Fruit fly (Drosophila melanogaster) whole organism, larva: Measurements from ENCODE around the gene Ephrin.

Experiments used
- noc ChIP-seq: fragments of 200-800 bp; sonication (Bioruptor generic); optimal IDR thresholded peaks from 3 replicates; lab custom pipeline; 2019; ENCODE audit warnings: missing biosample characterization, mild to moderate bottlenecking, missing genetic modification characterization, moderate library complexity

Ephrin gene

DNA sequence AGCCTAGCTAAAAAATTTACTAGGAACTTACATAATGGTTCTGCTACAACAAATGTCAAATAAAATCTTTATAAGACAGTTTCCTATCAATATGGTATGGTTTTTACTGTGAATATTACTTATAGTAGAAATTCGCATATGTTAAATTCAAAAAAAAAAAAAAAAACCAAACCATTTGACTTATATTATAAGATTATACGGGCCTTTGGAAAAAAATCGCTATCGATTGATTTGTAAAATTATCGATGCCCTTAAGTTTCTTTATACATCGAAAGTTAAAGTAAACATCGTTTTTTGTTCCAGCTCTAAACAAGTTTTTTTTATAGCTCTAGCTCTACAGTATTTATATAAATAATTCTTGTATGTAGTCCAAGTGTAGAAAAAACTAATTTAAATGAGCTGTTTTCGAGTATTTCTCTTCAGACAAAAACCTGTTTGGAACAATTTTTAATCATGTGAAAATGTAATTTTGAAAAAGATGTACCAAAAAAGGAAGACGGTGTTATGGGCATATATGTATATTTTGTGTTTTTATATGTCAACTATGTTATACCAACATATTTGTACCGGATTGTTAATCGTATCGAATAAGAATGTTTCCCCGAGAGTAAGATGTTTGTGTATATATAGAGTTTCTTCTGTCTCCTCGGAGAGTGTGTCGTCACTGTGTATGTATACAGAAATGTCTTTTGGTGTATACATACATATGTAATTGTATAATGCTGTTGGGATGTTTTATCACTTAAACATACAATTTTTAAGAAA, at the start of gene Ephrin, which contains the start of gene ND-49:
Gene Ephrin (plus strand): TSS at position 252 of the 765 bp plus-strand sequence.
Gene ND-49 (minus strand): TSS at position 51 of the 765 bp plus-strand sequence.
- TF ChIP-seq noc (tag; lab: Kevin White, UChicago), result no peak

DNA sequence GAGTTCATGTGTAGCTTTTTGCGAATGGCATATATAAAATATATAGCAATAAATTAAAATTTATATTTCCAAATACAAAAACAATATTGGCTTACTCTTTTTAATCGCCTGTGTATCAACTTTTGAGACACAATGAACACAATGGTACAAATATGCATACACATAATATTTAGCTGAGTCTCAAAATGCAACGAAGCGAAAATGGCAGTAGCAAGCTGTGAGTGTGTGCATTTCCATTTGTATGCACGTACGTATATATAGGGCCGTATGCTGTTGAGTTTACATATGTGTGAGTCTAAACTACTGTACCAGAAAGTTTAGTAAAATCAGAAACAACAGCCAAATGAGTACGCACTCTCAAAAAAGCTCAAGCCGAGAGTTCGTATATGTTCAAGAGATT, 16.8 kb upstream of the Ephrin start:
- no peak for TF ChIP-seq noc (tag; lab: Kevin White, UChicago)

DNA sequence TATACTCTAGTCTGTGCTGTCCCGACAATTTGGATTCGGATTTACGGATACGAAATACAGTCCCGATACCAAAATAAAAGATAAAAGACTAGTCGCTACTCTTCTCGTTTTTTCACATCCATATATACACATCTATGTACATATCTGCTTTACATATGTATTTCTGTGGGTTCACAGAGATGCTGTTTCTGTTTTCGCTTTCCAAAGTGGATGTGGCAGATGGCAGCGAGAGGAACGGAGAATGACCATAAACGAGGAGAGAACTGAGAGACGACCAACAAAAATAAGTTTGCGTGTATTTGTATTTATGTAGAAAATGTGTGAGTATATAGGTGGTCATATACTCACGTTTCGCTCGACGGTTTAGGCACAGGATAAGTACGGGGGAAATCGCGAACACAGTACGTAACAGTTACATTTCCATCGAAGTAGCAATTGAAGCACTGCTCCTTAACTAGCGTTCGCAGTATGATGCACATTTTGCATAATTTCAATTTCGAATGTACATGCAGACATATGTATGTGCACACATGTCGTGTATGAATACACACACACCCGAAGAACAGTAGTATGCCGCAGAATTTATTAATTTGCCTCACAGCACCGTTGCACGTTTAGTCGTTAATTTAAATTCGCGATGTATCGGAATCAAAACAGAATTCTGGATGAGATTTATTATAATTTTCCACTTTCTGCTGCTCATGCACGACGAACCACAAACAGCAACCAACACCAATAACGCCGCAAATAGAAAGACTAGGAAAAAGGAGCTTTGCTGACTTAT, 14.3 kb upstream of the Ephrin start, which contains the start of gene Tdg:
Gene Tdg (minus strand): TSS at position 760 of the 784 bp plus-strand sequence.
- no peak for TF ChIP-seq noc (tag; lab: Kevin White, UChicago)

DNA sequence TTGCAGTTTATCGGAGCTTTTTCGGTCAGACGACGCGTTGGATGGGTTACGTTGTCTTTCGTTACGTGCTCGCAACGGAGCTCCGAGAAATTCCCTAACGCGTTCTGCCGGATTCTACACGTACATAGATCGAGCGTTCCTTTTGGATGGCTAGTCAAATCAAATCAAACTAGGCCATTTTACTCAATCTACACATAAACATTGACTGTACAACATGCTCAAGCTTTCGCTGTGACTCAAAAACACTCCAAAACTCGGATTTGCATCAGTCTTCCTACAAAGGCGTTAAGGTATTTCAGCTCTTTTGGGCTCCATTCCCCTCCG, 13.7 kb upstream of the Ephrin start, which contains the start of gene Pur-alpha:
Gene Pur-alpha (plus strand): TSS at position 138 of the 324 bp plus-strand sequence.
- TF ChIP-seq noc (tag; lab: Kevin White, UChicago), result no peak

DNA sequence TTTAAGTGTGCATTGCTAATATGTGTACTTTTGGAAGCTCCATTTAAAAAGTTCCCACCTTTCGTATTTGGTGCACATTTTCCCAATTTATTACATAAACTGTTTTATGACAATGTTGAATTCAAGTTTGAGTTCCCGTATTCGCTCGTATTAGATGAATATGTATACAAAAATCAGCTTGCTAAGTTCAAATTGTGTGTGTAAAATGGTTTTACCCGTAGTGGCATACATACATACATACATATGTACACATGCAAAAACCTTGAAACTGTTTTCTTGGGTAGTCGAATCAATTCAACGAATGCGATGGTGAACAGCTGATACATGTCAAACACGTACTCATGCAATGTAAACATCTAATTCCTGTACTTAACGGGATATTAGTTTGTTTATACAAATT, 13.1 kb upstream of the Ephrin start:
- no peak for TF ChIP-seq noc (tag; lab: Kevin White, UChicago)

DNA sequence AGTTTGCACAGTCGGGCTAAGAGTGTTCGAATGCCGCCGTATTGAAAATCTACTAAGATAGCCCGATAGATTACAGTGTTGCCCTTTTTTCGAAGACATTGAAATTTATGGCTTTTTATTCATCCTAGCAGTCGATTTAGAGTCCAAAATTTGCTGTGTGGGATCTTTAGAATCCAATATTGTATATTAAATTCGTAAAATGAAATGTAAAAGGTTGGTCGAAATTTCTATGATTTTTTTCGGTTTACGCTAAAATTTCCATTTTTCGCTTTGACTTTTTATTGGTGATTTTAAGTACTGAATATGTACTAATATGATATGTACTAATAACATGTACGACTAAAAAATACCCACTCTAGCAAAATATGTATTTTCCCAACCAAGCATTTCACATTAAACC, 4.3 kb upstream of the Ephrin start:
- no peak for TF ChIP-seq noc (tag; lab: Kevin White, UChicago)

DNA sequence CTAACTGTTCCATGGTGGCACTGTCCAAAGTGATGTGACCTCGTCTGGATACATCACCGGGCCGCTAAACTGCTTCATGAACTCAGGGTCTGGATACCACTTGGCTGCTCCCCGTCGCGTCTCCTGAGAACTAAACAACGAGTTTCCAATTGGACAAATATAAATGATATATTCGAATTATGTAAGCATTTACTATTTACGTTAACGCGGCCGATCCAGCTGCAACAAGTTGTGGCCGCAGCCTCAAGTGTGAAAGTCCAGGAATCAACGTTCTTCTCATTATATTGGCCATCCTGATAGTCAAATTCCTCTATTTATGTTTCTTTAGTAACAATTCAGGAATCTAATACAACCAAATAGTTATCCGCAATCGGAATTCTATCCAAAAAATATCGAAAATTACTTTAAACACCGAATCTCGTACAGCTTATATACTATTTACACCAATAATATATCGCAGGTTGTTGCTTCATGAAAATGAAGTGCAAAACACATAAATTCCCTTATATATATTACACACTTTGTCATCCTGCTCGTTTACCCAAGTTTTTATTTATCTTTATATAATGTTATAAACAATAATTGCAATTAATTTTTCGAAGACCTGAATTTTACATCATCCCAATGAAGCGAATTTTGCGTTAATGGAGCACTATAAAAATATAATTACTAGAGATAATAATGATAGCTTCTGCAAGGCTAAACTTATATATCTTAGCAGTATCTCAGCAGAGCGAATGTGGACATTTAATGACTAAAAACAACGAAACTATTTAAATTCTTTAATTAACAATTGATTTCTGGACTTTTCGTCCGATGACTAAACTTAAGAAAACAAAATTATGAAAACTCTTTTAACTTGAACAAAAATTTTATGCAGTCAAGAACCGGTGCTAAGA, 902 bp upstream of the Ephrin start:
- TF ChIP-seq noc (tag; lab: Kevin White, UChicago), result no peak

DNA sequence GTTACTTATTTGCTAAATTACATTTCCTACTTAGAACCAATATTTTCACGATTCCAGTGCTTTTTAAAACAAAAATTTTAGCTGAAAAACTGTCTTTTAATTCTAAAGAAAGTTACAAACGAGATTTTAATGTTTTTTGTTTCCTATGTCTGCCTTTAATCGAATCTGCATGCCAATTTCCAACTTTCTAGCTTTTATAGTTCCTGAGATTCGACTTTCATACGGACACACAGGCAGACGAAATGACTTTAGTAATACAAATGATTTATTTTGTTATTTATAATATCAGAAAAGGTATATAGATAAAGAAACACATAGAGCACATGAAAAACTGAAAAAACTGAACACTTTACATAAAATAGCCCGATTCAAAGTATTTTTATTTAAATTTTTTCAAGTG, 4.9 kb downstream of the Ephrin start:
- no peak for TF ChIP-seq noc (tag; lab: Kevin White, UChicago)

DNA sequence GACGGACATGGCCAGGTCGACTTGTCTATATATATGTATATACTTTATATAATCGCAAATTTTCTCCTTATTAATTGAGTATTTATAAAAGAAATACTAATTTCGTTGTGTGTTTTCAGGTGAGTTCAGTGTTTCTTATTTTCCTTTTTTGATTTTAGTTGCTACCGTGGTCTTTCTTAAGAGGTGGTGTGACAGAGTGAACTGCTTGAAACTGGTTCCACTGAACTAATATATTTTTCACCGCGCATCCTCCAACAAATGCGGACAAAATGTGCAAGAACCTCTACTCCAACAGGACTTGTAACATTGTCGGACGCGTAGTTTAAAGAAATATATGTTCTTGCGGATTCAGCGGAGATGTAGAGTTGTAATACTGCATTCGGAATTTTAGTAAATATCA, 11.3 kb downstream of the Ephrin start, which contains the start of gene CG1909:
Gene CG1909 (plus strand): TSS at position 273 of the 400 bp plus-strand sequence.
- TF ChIP-seq noc (tag; lab: Kevin White, UChicago), result no peak

DNA sequence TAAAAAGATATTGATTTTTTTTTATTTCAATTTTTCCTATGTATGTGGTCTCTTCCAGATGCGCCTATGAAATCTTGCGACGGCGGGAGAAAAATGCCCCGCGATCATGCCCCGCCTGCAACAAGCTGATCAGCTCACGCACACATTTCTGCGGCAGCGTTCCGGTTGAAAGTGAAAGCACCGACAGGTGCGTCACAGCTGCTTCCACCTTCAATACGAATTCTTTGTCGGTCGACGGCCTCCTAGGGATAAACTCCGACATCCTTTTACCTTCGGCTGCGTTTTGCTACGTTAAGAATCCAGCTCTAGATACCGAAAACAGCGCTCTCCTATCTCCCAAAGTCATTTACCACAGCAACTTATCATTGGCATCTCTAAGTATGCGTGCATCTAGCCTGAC, 17.0 kb downstream of the Ephrin start:
- no peak for TF ChIP-seq noc (tag; lab: Kevin White, UChicago)

DNA sequence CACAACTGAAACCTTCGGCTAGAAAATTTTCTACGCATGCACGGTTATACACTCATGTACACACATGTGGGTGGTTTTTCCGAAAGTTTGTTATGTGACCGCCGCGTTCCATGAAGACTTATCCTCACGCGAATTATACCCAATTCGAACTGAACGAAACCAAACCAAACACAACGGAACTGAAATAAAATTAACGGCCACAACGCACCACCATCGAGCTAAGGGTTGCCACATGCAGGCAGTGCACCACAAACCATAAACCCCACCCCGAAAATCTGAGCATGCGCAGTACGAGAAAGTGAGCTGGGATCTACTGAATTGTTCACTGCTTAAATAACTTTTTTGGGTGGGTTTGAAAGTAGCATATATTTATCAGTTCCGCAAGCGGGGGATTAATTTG, 35.9 kb downstream of the Ephrin start, which contains the start of gene onecut:
Gene onecut (minus strand): TSS at position 152 of the 400 bp plus-strand sequence.
- TF ChIP-seq noc (tag; lab: Kevin White, UChicago), result no peak

DNA sequence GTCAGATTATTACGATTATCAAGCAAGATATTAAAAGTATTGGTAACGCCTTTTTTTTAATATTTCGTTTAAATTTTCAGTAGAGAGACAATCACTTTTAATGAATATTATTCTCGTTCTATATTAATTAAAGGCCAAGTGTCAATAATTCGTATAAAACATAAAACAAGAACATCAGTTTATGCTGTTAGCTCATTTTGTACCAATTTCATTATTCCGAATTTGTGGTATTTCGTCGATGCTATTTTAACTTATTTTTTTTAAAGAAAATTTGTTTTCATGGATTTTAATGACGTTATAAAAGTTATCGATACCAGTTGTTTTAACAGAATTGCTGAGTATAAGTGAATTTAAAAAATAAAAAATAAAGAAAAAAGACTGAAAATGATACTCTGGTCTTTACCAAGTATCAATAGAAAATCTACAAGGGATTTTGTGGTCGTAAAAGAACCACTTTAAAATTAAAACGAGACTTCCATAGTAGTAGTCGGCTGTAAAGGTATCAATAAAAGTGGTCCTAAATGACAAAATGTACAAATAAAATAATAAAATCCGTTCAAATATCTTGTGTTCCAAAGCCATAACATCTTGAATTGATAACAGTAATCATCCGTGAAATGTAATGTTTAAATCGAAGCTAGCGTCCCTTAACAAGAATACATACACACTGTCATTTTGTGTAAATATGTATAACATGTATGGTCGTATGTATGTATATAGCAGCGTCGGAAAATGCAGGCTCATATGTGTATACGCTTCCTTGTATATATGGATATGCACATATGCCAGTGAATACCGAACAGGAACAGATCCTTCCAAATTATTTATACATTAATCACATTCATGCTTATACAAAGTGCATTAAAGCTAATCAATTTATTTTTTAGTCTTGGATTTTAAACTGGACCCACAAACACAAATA, 39.1 kb downstream of the Ephrin start, which contains the start of gene Eph:
Gene Eph (plus strand): TSS at position 287 of the 922 bp plus-strand sequence.
- TF ChIP-seq noc (tag; lab: Kevin White, UChicago), result no peak

DNA sequence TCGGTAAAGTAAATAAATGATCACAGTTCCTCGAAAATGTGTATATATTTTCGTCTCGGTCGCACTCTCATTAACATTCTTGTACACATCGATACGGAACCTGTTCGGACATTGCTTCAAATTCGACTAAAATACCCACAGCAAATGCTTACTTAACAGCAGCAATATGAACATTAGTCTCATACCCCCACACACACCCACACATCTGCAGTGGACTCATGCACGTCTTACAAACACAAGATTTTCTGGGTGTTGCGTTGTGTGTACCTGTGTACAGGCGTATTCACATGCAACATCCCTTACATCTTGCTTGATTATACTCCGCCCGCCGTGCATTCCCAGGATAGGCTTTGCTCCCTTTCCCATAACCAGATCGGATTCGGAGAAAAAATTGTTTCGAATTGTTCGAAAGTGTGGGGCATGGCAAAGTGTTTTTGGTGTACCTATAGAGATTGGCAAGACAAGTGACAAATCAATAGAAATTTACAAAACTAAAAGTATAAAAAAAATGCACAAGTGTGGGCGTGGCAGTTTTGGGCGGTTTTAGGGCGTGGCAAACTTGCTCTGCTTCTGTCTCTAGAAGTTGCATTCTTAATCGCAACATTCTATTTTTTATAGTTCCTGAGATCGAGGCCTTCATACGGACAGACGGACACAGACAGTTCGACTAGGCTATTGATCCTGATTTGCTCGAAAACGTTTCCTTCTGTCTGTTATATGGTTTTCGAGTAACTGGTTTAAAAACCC, 54.5 kb downstream of the Ephrin start, which contains the start of gene mav:
Gene mav (minus strand): TSS at position 134 of the 747 bp plus-strand sequence.
- TF ChIP-seq noc (tag; lab: Kevin White, UChicago), result no peak
